Worm (Caenorhabditis elegans): ENCODE data around the gene F18H3.1.

The F18H3.1 gene

DNA sequence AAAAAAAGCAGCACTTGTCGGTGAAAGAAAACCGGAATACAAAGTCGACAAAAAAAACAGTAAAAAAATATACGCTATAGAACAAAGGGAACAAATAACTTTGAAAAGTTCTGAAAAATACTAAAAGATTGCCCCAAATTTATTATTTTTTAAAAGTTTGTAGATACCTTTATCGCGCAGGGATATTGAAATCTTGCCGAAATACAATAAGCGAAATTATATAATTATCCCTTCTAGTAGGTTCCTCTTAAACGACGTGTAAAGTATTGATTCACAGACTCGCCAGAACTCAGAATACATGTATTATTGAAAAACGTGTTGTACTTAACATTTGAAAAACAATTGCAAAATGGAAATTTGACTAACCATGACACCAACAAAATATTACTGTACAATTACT, 5.1 kb upstream of the F18H3.1 start (continued):
- TF ChIP-seq daf-19 (GFP tag; conservative IDR thresholded peaks at IDR 0.05) = no peak
- TF ChIP-seq pqm-1 (tag; optimal IDR thresholded peaks at IDR 0.05) = peak; percentile 28
- TF ChIP-seq ztf-7 (tag; optimal IDR thresholded peaks at IDR 0.05) = peak; percentile 95
- peak; percentile 53 for TF ChIP-seq ceh-32 (tag; optimal IDR thresholded peaks at IDR 0.05; ENCODE audit: poor library complexity)
- TF ChIP-seq attf-4 (tag; optimal IDR thresholded peaks at IDR 0.05) = no peak
- TF ChIP-seq zip-2 (tag; optimal IDR thresholded peaks at IDR 0.05) = peak; percentile 91
- peak in 1 of 2 experiments; percentile 66; a peak in 1 of 4 replicates for TF ChIP-seq madf-5 (GFP tag; IDR thresholded peaks at IDR 0.05)
- TF ChIP-seq daf-16 (GFP tag; optimal IDR thresholded peaks at IDR 0.05) = peak; percentile 34 to 87
- TF ChIP-seq daf-16 (tag; optimal IDR thresholded peaks at IDR 0.05) = peak; percentile 83
- peak; percentile 30 for TF ChIP-seq zfp-2 (tag; optimal IDR thresholded peaks at IDR 0.05)
- TF ChIP-seq aly-2 (tag; optimal IDR thresholded peaks at IDR 0.05) = no peak
- TF ChIP-seq Y48G9A.11 (GFP tag; IDR thresholded peaks at IDR 0.05) = no peak
- TF ChIP-seq arid-1 (GFP tag; conservative IDR thresholded peaks at IDR 0.05) = 0 out of 2 replicates have a peak, but pooled peaks have one; percentile 43
- TF ChIP-seq unc-62 (GFP tag; optimal IDR thresholded peaks at IDR 0.05 in 1 of 2) = peak in 1 of 2 experiments; percentile 68
- no peak for TF ChIP-seq unc-62 (tag; optimal IDR thresholded peaks at IDR 0.05)
- no peak for TF ChIP-seq unc-130 (GFP tag; optimal IDR thresholded peaks at IDR 0.05)
- TF ChIP-seq mep-1 (tag; optimal IDR thresholded peaks at IDR 0.05) = peak; percentile 98
- TF ChIP-seq ceh-28 (tag; optimal IDR thresholded peaks at IDR 0.05) = peak; percentile 72
- TF ChIP-seq F26F4.8 (GFP tag; conservative IDR thresholded peaks at IDR 0.05) = no peak
- no peak for TF ChIP-seq nhr-41 (GFP tag; IDR thresholded peaks at IDR 0.05)
- no peak for TF ChIP-seq snpc-4 (tag; optimal IDR thresholded peaks at IDR 0.05)
- peak; percentile 80 for TF ChIP-seq nhr-28 (tag; optimal IDR thresholded peaks at IDR 0.05)
- TF ChIP-seq hlh-30 (tag; optimal IDR thresholded peaks at IDR 0.05; ENCODE audit: insufficient read depth) = peak; percentile 81
- peak; percentile 70 for TF ChIP-seq lin-38 (GFP tag; IDR thresholded peaks at IDR 0.05)
- TF ChIP-seq Y75B8A.6 (GFP tag; IDR thresholded peaks at IDR 0.05) = no peak
- TF ChIP-seq cey-2 (tag; optimal IDR thresholded peaks at IDR 0.05; ENCODE audit: borderline replicate concordance, insufficient read depth) = no peak
- TF ChIP-seq snpc-1.2 (GFP tag; IDR thresholded peaks at IDR 0.05) = no peak
- TF ChIP-seq fkh-10 (GFP tag; optimal IDR thresholded peaks at IDR 0.05) = peak; percentile 82
- TF ChIP-seq madf-9 (GFP tag; conservative IDR thresholded peaks at IDR 0.05) = peak; percentile 74
- TF ChIP-seq Y105C5A.15 (GFP tag; IDR thresholded peaks at IDR 0.05) = no peak
- no peak for TF ChIP-seq egl-27 (tag; optimal IDR thresholded peaks at IDR 0.05)
- TF ChIP-seq F37D6.2 (tag; optimal IDR thresholded peaks at IDR 0.05) = peak; percentile 96
- no peak for TF ChIP-seq ceh-62 (tag; optimal IDR thresholded peaks at IDR 0.05)
- no peak for TF ChIP-seq nhr-111 (GFP tag; optimal IDR thresholded peaks at IDR 0.05)
- no peak for TF ChIP-seq ceh-44 (GFP tag; IDR thresholded peaks at IDR 0.05)
- TF ChIP-seq rbr-2 (tag; optimal IDR thresholded peaks at IDR 0.05) = peak; percentile 93
- TF ChIP-seq zag-1 (tag; optimal IDR thresholded peaks at IDR 0.05) = no peak
- TF ChIP-seq F49E8.2 (tag; optimal IDR thresholded peaks at IDR 0.05; ENCODE audit: borderline replicate concordance) = no peak
- peak; percentile 66 to 73 for TF ChIP-seq mdl-1 (tag; optimal IDR thresholded peaks at IDR 0.05)
- peak; percentile 63 for TF ChIP-seq mxl-3 (GFP tag; optimal IDR thresholded peaks at IDR 0.05)
- TF ChIP-seq vab-7 (GFP tag; IDR thresholded peaks at IDR 0.05) = peak; percentile 46; the same call in 1 of the 2 replicates
- TF ChIP-seq nhr-237 (tag; optimal IDR thresholded peaks at IDR 0.05) = peak; percentile 60
- TF ChIP-seq dve-1 (tag; optimal IDR thresholded peaks at IDR 0.05; ENCODE audit: insufficient read depth) = peak; percentile 95
- TF ChIP-seq gei-8 (GFP tag; optimal IDR thresholded peaks at IDR 0.05) = no peak
- TF ChIP-seq hmg-1.1 (GFP tag; IDR thresholded peaks at IDR 0.05) = peak; percentile 96
- peak; percentile 97 for TF ChIP-seq duxl-1 (tag; optimal IDR thresholded peaks at IDR 0.05; ENCODE audit: poor library complexity)
- peak; percentile 34 for TF ChIP-seq nhr-11 (tag; optimal IDR thresholded peaks at IDR 0.05)
- no peak for TF ChIP-seq fos-1 (tag; optimal IDR thresholded peaks at IDR 0.05)
- no peak for TF ChIP-seq ZK337.2 (GFP tag; IDR thresholded peaks at IDR 0.05)
- TF ChIP-seq ceh-20 (GFP tag; IDR thresholded peaks at IDR 0.05) = peak; percentile 61; the same call in 1 of the 2 replicates
- TF ChIP-seq T20F7.1 (GFP tag; optimal IDR thresholded peaks at IDR 0.05) = peak; percentile 87
- TF ChIP-seq skn-1 (tag; optimal IDR thresholded peaks at IDR 0.05) = no peak

Measured in whole organism, L4 larva.